Worm (Caenorhabditis elegans) whole organism, L4/young adult: ENCODE data around the gene try-5.

Experiments used
- W03F9.2 ChIP-seq: fragments of 150-350 bp; optimal IDR thresholded peaks from 2 replicates; lab custom pipeline; 2014; ENCODE audit warnings: missing biosample characterization, missing genetic modification characterization
- dao-5 ChIP-seq: sonication (generic microtip); optimal IDR thresholded peaks from 2 replicates; lab custom pipeline; 2016; ENCODE audit warnings: missing genotype, missing genetic modification characterization, moderate library complexity, missing compliant biosample characterization
- him-1 ChIP-seq: sonication (generic microtip); optimal IDR thresholded peaks from 2 replicates; lab custom pipeline; 2016; ENCODE audit warnings: missing genotype, missing genetic modification reagents, missing genetic modification characterization, missing compliant biosample characterization

DNA sequence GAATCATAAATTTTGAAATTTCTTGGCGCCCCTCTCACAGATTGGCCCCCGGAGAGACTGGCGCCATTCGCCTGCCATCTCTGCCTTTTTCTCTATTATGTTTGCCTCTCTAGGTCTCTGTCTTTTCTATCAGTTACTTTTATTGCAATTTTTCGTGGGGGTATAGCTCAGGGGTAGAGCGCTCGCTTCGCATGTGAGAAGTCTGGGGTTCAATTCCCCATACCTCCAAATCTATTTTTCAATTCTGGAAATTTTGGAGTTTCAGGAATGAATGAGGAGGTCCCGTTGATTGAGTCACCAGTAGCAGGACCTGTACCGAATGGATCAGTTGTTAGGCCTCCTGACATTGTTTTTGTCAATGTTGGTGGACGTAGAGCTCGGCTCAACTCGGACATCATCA is 28.8 kb upstream of the try-5 start, which contains the start of gene kvs-3:
- TF ChIP-seq dao-5 (tag; lab: Kevin White, UChicago) (peak; percentile 79), W03F9.2 (tag; lab: Kevin White, UChicago) (no peak), him-1 (peak; percentile 88)
